Worm (Caenorhabditis elegans) whole organism, L2 larva: ENCODE measurements around the gene F55A4.7.

Experiments used
- alr-1 ChIP-seq: fragments of 150-350 bp; optimal IDR thresholded peaks from 2 replicates; lab custom pipeline; 2014; ENCODE audit warnings: missing biosample characterization, missing genetic modification characterization
- aly-2 ChIP-seq: fragments of 150-350 bp; optimal IDR thresholded peaks from 2 replicates; lab custom pipeline; 2014; ENCODE audit warnings: missing biosample characterization, missing genetic modification characterization
- blmp-1 ChIP-seq: sonication (generic microtip); optimal IDR thresholded peaks from 2 replicates; lab custom pipeline; 2017; ENCODE audit warnings: missing genetic modification characterization, mild to moderate bottlenecking, missing compliant biosample characterization, antibody characterized with exemption, moderate library complexity; ENCODE audit not compliant: insufficient read depth
- ceh-16 ChIP-seq: fragments of 150-350 bp; optimal IDR thresholded peaks from 2 replicates; lab custom pipeline; 2014; ENCODE audit warnings: missing biosample characterization, missing genetic modification characterization
- ceh-82 ChIP-seq: fragments of 150-350 bp; optimal IDR thresholded peaks from 2 replicates; lab custom pipeline; 2014; ENCODE audit warnings: missing biosample characterization, missing genetic modification characterization
- mdl-1 ChIP-seq, 2 experiments: fragments of 150-350 bp in 1 of 2; sonication (generic microtip) in 1 of 2; optimal IDR thresholded peaks; 2 replicates each; lab custom pipeline; 2017; ENCODE audit warnings: missing biosample characterization in 2 of 2, missing genetic modification characterization in 2 of 2
- nhr-12 ChIP-seq: fragments of 150-350 bp; optimal IDR thresholded peaks from 2 replicates; lab custom pipeline; 2014; ENCODE audit warnings: missing biosample characterization, missing genetic modification characterization
- nhr-25 ChIP-seq: fragments of 150-350 bp; sonication (generic microtip); optimal IDR thresholded peaks from 3 replicates; lab custom pipeline; 2014; ENCODE audit warnings: missing biosample characterization, missing genetic modification characterization
- sem-4 ChIP-seq: fragments of 150-350 bp; optimal IDR thresholded peaks from 2 replicates; lab custom pipeline; 2014; ENCODE audit warnings: missing biosample characterization, missing genetic modification reagents, missing genetic modification characterization
- snpc-4 ChIP-seq: fragments of 150-350 bp; optimal IDR thresholded peaks from 2 replicates; lab custom pipeline; 2014; ENCODE audit warnings: missing biosample characterization, missing genetic modification characterization
- unc-39 ChIP-seq: fragments of 150-350 bp; optimal IDR thresholded peaks from 2 replicates; lab custom pipeline; 2014; ENCODE audit warnings: missing biosample characterization, missing genetic modification characterization
- unc-55 ChIP-seq: fragments of 150-350 bp; sonication (generic microtip); optimal IDR thresholded peaks from 3 replicates; lab custom pipeline; 2014; ENCODE audit warnings: missing biosample characterization, missing genetic modification reagents, missing genetic modification characterization

DNA sequence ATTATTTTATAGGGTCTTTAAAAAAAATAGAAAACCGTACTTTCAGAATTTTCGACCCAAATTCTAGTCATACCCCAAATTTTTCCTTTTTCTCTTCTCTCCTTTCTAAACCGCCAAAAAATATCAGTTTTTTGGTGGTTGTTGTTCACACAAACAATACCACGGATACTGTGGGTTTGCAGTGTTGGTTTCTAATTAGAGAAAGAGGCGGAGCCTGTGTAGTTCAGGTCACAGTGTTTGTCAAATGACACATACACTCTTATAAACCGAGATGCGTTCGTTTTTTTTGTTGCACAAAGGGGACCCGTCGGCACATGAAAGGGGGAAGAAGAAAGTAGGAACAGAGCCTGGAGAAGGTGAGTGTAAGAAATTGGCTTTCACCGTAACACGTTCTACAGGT is 33.9 kb upstream of the F55A4.7 start, which contains the start of gene lim-6:
- no peak for TF ChIP-seq nhr-25 (tag; lab: Kevin White, UChicago)
- no peak for TF ChIP-seq snpc-4 (tag; lab: Kevin White, UChicago)
- TF ChIP-seq ceh-16 (tag; lab: Kevin White, UChicago) = no peak
- no peak for TF ChIP-seq unc-39 (tag; lab: Kevin White, UChicago)
- TF ChIP-seq aly-2 = no peak
- no peak for TF ChIP-seq blmp-1 (tag; lab: Kevin White, UChicago)
- TF ChIP-seq nhr-12 (tag; lab: Kevin White, UChicago) = no peak
- no peak for TF ChIP-seq alr-1 (tag; lab: Kevin White, UChicago)
- TF ChIP-seq sem-4 (tag; lab: Kevin White, UChicago) = no peak
- TF ChIP-seq unc-55 (GFP tag; lab: Kevin White, UChicago) = no peak
- no peak for TF ChIP-seq mdl-1 (tag; optimal IDR thresholded peaks at IDR 0.05; lab: Kevin White, UChicago)
- TF ChIP-seq ceh-82 = no peak
